Worm (Caenorhabditis elegans) whole organism, early embryonic: ENCODE data around the gene syg-1.

Source experiments
- B0310.2 ChIP-seq: sonication (generic microtip); optimal IDR thresholded peaks from 2 replicates; lab custom pipeline; 2016; ENCODE audit warnings: mild to moderate bottlenecking, missing genetic modification characterization, missing compliant biosample characterization
- F13C5.2 ChIP-seq: sonication (generic microtip); optimal IDR thresholded peaks from 2 replicates; lab custom pipeline; 2017; ENCODE audit warnings: mild to moderate bottlenecking, missing genetic modification characterization, inconsistent platforms, missing compliant biosample characterization
- aly-1 ChIP-seq: sonication (generic microtip); optimal IDR thresholded peaks from 2 replicates; lab custom pipeline; 2016; ENCODE audit warnings: missing genetic modification characterization, missing compliant biosample characterization
- ama-1 ChIP-seq: fragments of 150-350 bp; optimal IDR thresholded peaks from 2 replicates; lab custom pipeline; 2014
- ceh-13 ChIP-seq: fragments of 200-800 bp; sonication (Bioruptor generic); optimal IDR thresholded peaks from 2 replicates; lab custom pipeline; 2018; ENCODE audit warnings: mild to moderate bottlenecking, missing genetic modification characterization, missing compliant biosample characterization
- ceh-36 ChIP-seq: sonication (generic microtip); optimal IDR thresholded peaks from 2 replicates; lab custom pipeline; 2016; ENCODE audit warnings: missing genetic modification characterization, inconsistent platforms, missing compliant biosample characterization
- ets-7 ChIP-seq: sonication (generic microtip); optimal IDR thresholded peaks from 2 replicates; lab custom pipeline; 2016; ENCODE audit warnings: missing genotype, missing genetic modification characterization, missing compliant biosample characterization
- flt-1 ChIP-seq: fragments of 200-800 bp; sonication (Bioruptor generic); IDR thresholded peaks from 2 replicates; pipeline ENCODE4 v1.3.6; 2022; ENCODE audit warnings: missing genetic modification characterization, missing compliant biosample characterization
- hmbx-1 ChIP-seq: sonication (generic microtip); optimal IDR thresholded peaks from 2 replicates; lab custom pipeline; 2016; ENCODE audit warnings: mild to moderate bottlenecking, missing genetic modification characterization, missing compliant biosample characterization
- hmg-4 ChIP-seq: fragments of 200-800 bp; sonication (Bioruptor generic); optimal IDR thresholded peaks from 2 replicates; lab custom pipeline; 2018; ENCODE audit warnings: mild to moderate bottlenecking, missing genetic modification characterization, missing compliant biosample characterization
- hnd-1 ChIP-seq: sonication (generic microtip); optimal IDR thresholded peaks from 2 replicates; lab custom pipeline; 2016; ENCODE audit warnings: missing genetic modification characterization, missing compliant biosample characterization
- pes-1 ChIP-seq: fragments of 200-800 bp; sonication (Bioruptor generic); IDR thresholded peaks from 2 replicates; pipeline ENCODE4 v1.3.6; 2022; ENCODE audit warnings: missing genetic modification reagents, missing genetic modification characterization, missing compliant biosample characterization
- scrt-1 ChIP-seq: fragments of 200-800 bp; sonication (Bioruptor generic); IDR thresholded peaks from 2 replicates; pipeline ENCODE4 v1.3.6; 2022; ENCODE audit warnings: missing genetic modification characterization, missing compliant biosample characterization
- sea-1 ChIP-seq: fragments of 200-800 bp; sonication (Bioruptor generic); conservative IDR thresholded peaks from 2 replicates; pipeline ENCODE4 v1.3.6; 2022; ENCODE audit warnings: missing genetic modification characterization, missing compliant biosample characterization
- tbx-11 ChIP-seq: fragments of 200-800 bp; sonication (Bioruptor generic); IDR thresholded peaks from 2 replicates; pipeline ENCODE4 v1.3.6; 2022; ENCODE audit warnings: missing genetic modification characterization, missing compliant biosample characterization
- tbx-37 ChIP-seq: fragments of 200-800 bp; sonication (Bioruptor generic); conservative IDR thresholded peaks from 2 replicates; pipeline ENCODE4 v1.3.6; 2022; ENCODE audit warnings: missing genetic modification reagents, missing genetic modification characterization, missing compliant biosample characterization
- tra-4 ChIP-seq: sonication (generic microtip); optimal IDR thresholded peaks from 2 replicates; lab custom pipeline; 2017; ENCODE audit warnings: missing genetic modification characterization, missing compliant biosample characterization

The syg-1 gene

ce11 chrX:2478823-2479222 lies 36.3 kb downstream of the syg-1 start, which contains the start of gene K02E10.5:
K02E10.5 (minus strand) TSS chrX:2478923.
- TF ChIP-seq tbx-37 = no peak
- no peak for TF ChIP-seq flt-1 (GFP tag; lab: Robert Waterston, UW)
- TF ChIP-seq scrt-1 (GFP tag; lab: Robert Waterston, UW) = no peak
- TF ChIP-seq ama-1 (lab: Kevin White, UChicago) = no peak
- no peak for TF ChIP-seq aly-1
- no peak for TF ChIP-seq ceh-36 (tag; lab: Kevin White, UChicago)
- no peak for TF ChIP-seq F13C5.2
- TF ChIP-seq hmg-4 (GFP tag; lab: Kevin White, UChicago) = no peak
- no peak for TF ChIP-seq hmbx-1 (tag; lab: Kevin White, UChicago)
- TF ChIP-seq B0310.2 (tag; lab: Kevin White, UChicago) = no peak
- no peak for TF ChIP-seq tra-4 (tag; lab: Kevin White, UChicago)
- TF ChIP-seq pes-1 (GFP tag; lab: Robert Waterston, UW) = no peak
- TF ChIP-seq hnd-1 = no peak
- no peak for TF ChIP-seq ceh-13

DNA sequence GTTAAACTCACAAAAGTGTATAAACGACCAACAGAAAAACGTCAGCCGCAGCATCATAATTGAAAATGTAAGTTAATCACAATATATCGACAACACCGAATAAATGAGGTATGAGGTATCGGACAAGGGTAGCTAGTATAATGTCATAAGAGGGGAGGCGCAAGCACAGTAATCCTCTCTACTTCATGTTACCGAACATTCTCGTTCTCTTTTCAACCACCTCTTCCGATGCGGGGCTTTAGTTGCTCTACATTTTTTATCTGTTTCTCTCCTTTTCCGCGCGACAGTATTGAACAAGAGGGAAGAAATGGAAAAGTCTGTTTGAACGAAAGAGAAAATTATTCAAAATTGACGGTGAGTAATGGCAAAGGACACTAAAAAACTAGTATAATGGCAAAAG lies 39.3 kb downstream of the syg-1 start, which contains the start of gene R04B3.3:
Gene R04B3.3 (minus strand): TSS at position 101 of the 400 bp plus-strand sequence.
- TF ChIP-seq hmbx-1 (tag; lab: Kevin White, UChicago) (no peak), B0310.2 (tag; lab: Kevin White, UChicago) (no peak), ceh-13 (no peak), hnd-1 (no peak), hmg-4 (GFP tag; lab: Kevin White, UChicago) (no peak), ama-1 (lab: Kevin White, UChicago) (no peak), aly-1 (no peak), tbx-37 (no peak), ets-7 (tag; lab: Kevin White, UChicago) (no peak), tbx-11 (GFP tag; lab: Robert Waterston, UW) (no peak), sea-1 (GFP tag; lab: Robert Waterston, UW) (no peak)

- TF ChIP-seq pes-1 (GFP tag; lab: Robert Waterston, UW) (no peak), tbx-37 (no peak), tra-4 (tag; lab: Kevin White, UChicago) (no peak), ets-7 (tag; lab: Kevin White, UChicago) (no peak), flt-1 (GFP tag; lab: Robert Waterston, UW) (no peak), ceh-36 (tag; lab: Kevin White, UChicago) (no peak), aly-1 (no peak), hmg-4 (GFP tag; lab: Kevin White, UChicago) (no peak), scrt-1 (GFP tag; lab: Robert Waterston, UW) (no peak), tbx-11 (GFP tag; lab: Robert Waterston, UW) (no peak), B0310.2 (tag; lab: Kevin White, UChicago) (no peak), sea-1 (GFP tag; lab: Robert Waterston, UW) (no peak)
Observed at ce11 chrX:2473618-2474017, 41.5 kb downstream of the syg-1 start, which contains the start of gene R04B3.2. R04B3.2 (minus strand) TSS chrX:2473718.

DNA sequence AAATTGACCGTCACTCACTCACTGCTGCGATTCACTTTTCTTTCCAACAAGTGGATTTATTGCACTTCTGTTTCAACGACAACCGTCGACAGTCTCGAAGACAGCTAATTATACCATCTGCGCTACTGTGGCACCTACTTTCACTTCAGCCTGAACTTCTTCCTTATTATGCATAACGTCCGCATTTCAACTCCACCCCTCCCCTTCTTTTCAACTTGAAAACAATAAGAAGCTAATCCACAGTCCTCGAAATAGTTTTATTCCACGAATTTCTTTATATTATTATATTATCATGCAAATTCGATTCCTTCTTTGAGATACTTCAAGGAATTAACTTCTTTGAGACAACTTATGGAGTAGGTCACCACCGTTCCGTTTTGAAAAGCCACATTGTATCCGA lies 43.8 kb downstream of the syg-1 start, which contains the start of gene R04B3.1:
Gene R04B3.1 (minus strand): TSS at position 101 of the 400 bp plus-strand sequence.
- TF ChIP-seq tbx-37 = no peak
- TF ChIP-seq flt-1 (GFP tag; lab: Robert Waterston, UW) = no peak
- no peak for TF ChIP-seq pes-1 (GFP tag; lab: Robert Waterston, UW)
- TF ChIP-seq scrt-1 (GFP tag; lab: Robert Waterston, UW) = no peak
- TF ChIP-seq ets-7 (tag; lab: Kevin White, UChicago) = no peak
- TF ChIP-seq aly-1 = no peak
- no peak for TF ChIP-seq hmg-4 (GFP tag; lab: Kevin White, UChicago)

DNA sequence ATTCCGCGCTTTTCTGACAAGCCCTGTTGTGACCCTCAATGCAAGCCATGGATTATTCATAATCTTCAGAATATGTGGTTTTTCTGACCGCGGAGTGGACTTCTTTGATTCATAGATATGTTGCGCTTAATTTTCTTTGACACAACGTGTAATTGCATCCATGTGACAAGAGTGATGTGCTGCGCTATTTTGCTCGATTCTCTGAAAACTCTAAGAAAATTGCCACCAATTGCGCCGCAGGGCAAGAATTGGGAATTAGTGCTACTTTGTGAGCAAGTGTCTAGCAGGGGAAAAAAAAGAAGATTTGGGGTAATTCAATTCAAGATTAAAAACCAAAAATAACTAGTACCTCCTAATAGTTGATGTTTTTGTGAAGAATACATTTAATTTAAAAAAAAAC lies 51.1 kb downstream of the syg-1 start:
- TF ChIP-seq tra-4 (tag; lab: Kevin White, UChicago) (no peak), scrt-1 (GFP tag; lab: Robert Waterston, UW) (no peak), hmg-4 (GFP tag; lab: Kevin White, UChicago) (no peak), ets-7 (tag; lab: Kevin White, UChicago) (no peak)

DNA sequence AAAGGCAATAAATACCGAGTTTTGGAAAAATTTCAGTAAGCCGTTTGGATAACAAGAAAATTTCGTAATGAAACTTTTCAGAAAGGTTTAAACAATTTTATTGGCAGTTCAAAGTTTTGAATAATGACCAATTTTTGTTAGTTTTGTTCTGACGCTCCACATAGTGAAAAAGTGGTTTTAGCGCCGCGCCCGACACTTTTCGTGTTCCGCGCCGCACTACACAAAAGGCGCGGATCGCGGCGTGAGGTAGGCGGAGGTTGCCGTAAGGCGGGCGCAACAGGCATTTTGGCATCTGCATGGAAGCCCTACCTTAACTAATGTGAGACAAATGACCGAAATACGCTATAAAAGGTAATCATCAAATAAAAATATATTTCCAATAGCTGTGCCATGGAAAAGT lies 53.4 kb downstream of the syg-1 start:
- TF ChIP-seq ceh-36 (tag; lab: Kevin White, UChicago) = no peak
- no peak for TF ChIP-seq B0310.2 (tag; lab: Kevin White, UChicago)
- TF ChIP-seq hmg-4 (GFP tag; lab: Kevin White, UChicago) = no peak
- no peak for TF ChIP-seq F13C5.2
- TF ChIP-seq tra-4 (tag; lab: Kevin White, UChicago) = no peak
- TF ChIP-seq ets-7 (tag; lab: Kevin White, UChicago) = no peak
- TF ChIP-seq pes-1 (GFP tag; lab: Robert Waterston, UW) = no peak
- TF ChIP-seq aly-1 = no peak
- TF ChIP-seq scrt-1 (GFP tag; lab: Robert Waterston, UW) = no peak
- no peak for TF ChIP-seq sea-1 (GFP tag; lab: Robert Waterston, UW)
- no peak for TF ChIP-seq tbx-37
- no peak for TF ChIP-seq ceh-13
- no peak for TF ChIP-seq flt-1 (GFP tag; lab: Robert Waterston, UW)
- no peak for TF ChIP-seq tbx-11 (GFP tag; lab: Robert Waterston, UW)

DNA sequence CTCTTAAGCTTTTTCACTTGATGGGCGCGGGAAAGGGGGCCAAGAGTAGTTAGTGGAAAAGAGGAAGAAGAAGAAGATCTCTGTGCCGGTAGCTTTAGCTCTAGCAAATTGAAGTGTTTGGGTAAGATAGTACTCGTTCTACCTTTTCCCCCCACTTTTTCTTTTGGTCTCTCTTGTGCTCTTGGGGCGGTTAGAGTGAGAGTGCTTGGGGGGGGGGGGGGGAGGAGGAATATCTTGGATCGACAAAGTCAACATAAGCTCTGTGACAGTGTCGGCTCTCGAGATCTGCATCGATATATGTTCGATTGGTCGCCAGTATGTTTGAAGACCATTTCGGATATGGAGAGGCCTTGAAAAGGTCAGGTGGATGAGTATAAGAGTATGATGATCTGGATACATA lies 55.3 kb downstream of the syg-1 start, which contains the start of gene fox-1:
Gene fox-1 (minus strand): TSS at position 101 of the 400 bp plus-strand sequence.
- TF ChIP-seq scrt-1 (GFP tag; lab: Robert Waterston, UW) (no peak), ceh-13 (no peak)
